Fruit fly (Drosophila melanogaster) whole organism, prepupa: Measurements from ENCODE around the gene Tnks.

Experiments used
- CG4318 ChIP-seq: fragments of 200-800 bp; sonication (Bioruptor generic); optimal IDR thresholded peaks from 3 replicates; lab custom pipeline; 2017; ENCODE audit warnings: missing biosample characterization, mild to moderate bottlenecking, missing genetic modification characterization
- CG6163 ChIP-seq: fragments of 200-800 bp; sonication (Bioruptor generic); IDR thresholded peaks from 3 replicates; pipeline ENCODE4 v1.3.6; 2022; ENCODE audit warnings: missing biosample characterization, missing genetic modification characterization
- CG6792 ChIP-seq: fragments of 200-800 bp; sonication (Bioruptor generic); optimal IDR thresholded peaks from 3 replicates; lab custom pipeline; 2016; ENCODE audit warnings: missing biosample characterization, missing genetic modification characterization
- CG7368 ChIP-seq: fragments of 200-800 bp; sonication (Bioruptor generic); optimal IDR thresholded peaks from 3 replicates; lab custom pipeline; 2016; ENCODE audit warnings: missing biosample characterization, missing genetic modification characterization
- CG8319 ChIP-seq: fragments of 200-800 bp; sonication (Bioruptor generic); optimal IDR thresholded peaks from 3 replicates; lab custom pipeline; 2016; ENCODE audit warnings: missing biosample characterization, missing genetic modification characterization
- Ets21C ChIP-seq: fragments of 200-800 bp; sonication (Bioruptor generic); optimal IDR thresholded peaks from 3 replicates; lab custom pipeline; 2016; ENCODE audit warnings: missing biosample characterization, missing genetic modification characterization
- Gug ChIP-seq: fragments of 200-800 bp; sonication (Bioruptor generic); IDR thresholded peaks from 2 replicates; pipeline ENCODE4 v1.3.6; 2022; ENCODE audit warnings: missing biosample characterization, missing genetic modification characterization
- Sox15 ChIP-seq: fragments of 200-800 bp; sonication (Bioruptor generic); optimal IDR thresholded peaks from 3 replicates; lab custom pipeline; 2016; ENCODE audit warnings: missing biosample characterization, missing genetic modification characterization
- lz ChIP-seq: fragments of 200-800 bp; sonication (Bioruptor generic); optimal IDR thresholded peaks from 3 replicates; lab custom pipeline; 2016; ENCODE audit warnings: missing biosample characterization, missing genetic modification characterization
- svp ChIP-seq: fragments of 200-800 bp; sonication (Bioruptor generic); peaks from one replicate; lab custom pipeline; 2016; ENCODE audit warnings: missing biosample characterization, missing genetic modification characterization
- topi ChIP-seq: fragments of 200-800 bp; sonication (Bioruptor generic); optimal IDR thresholded peaks from 3 replicates; lab custom pipeline; 2016; ENCODE audit warnings: missing biosample characterization, missing genetic modification characterization

- no peak for TF ChIP-seq svp
- no peak for TF ChIP-seq CG6792 (GFP tag; lab: Kevin White, UChicago)
- TF ChIP-seq CG4318 (GFP tag; lab: Kevin White, UChicago): no peak
- no peak for TF ChIP-seq CG8319
- TF ChIP-seq CG7368 (GFP tag; lab: Kevin White, UChicago): no peak
- no peak for TF ChIP-seq CG6163 (GFP tag; lab: Robert Waterston, UW)
- TF ChIP-seq lz: no peak
- TF ChIP-seq topi (GFP tag; lab: Kevin White, UChicago): no peak
- TF ChIP-seq Ets21C (GFP tag; lab: Kevin White, UChicago): no peak
- no peak for TF ChIP-seq Gug
- no peak for TF ChIP-seq Sox15 (GFP tag; lab: Kevin White, UChicago)
Measured at dm6 chr3R:25618114-25618513, 43.0 kb downstream of the Tnks start, which contains the start of gene CG5071.
